Worm (Caenorhabditis elegans) whole organism, midembryonic: ENCODE data around the gene srj-5.

Experiments
- T22C8.4 ChIP-seq: fragments of 200-800 bp; sonication (Bioruptor generic); IDR thresholded peaks from 2 replicates; pipeline ENCODE4 v1.3.6; 2022; ENCODE audit warnings: missing genetic modification characterization, missing compliant biosample characterization
- cog-1 ChIP-seq: sonication (generic microtip); optimal IDR thresholded peaks from 2 replicates; lab custom pipeline; 2016; ENCODE audit warnings: missing genetic modification characterization, missing compliant biosample characterization
- flt-1 ChIP-seq: fragments of 200-800 bp; sonication (Bioruptor generic); IDR thresholded peaks from 2 replicates; pipeline ENCODE4 v1.3.6; 2022; ENCODE audit warnings: missing genetic modification characterization, missing compliant biosample characterization
- klf-2 ChIP-seq: fragments of 200-800 bp; sonication (Bioruptor generic); conservative IDR thresholded peaks from 2 replicates; pipeline ENCODE4 v1.3.6; 2022; ENCODE audit warnings: missing genetic modification reagents, missing genetic modification characterization, missing compliant biosample characterization
- med-1 ChIP-seq: sonication (generic microtip); optimal IDR thresholded peaks from 2 replicates; lab custom pipeline; 2017; ENCODE audit warnings: missing genetic modification characterization, mild to moderate bottlenecking, missing compliant biosample characterization, antibody characterized with exemption, missing genetic modification reagents; ENCODE audit not compliant: insufficient read depth
- ref-1 ChIP-seq: fragments of 200-800 bp; sonication (Bioruptor generic); conservative IDR thresholded peaks from 2 replicates; pipeline ENCODE4 v1.3.6; 2022; ENCODE audit warnings: missing genetic modification reagents, missing genetic modification characterization, missing compliant biosample characterization
- tab-1 ChIP-seq: fragments of 200-800 bp; sonication (Bioruptor generic); IDR thresholded peaks from 2 replicates; pipeline ENCODE4 v1.3.6; 2022; ENCODE audit warnings: missing genetic modification characterization, missing compliant biosample characterization
- ztf-23 ChIP-seq: fragments of 200-800 bp; sonication (Bioruptor generic); IDR thresholded peaks from 2 replicates; pipeline ENCODE4 v1.3.6; 2022; ENCODE audit warnings: missing genetic modification reagents, missing genetic modification characterization, missing compliant biosample characterization
- ztf-29 ChIP-seq: fragments of 200-800 bp; sonication (Bioruptor generic); IDR thresholded peaks from 2 replicates; pipeline ENCODE4 v1.3.6; 2022; ENCODE audit warnings: missing genetic modification reagents, missing genetic modification characterization, missing compliant biosample characterization

srj-5 gene

DNA sequence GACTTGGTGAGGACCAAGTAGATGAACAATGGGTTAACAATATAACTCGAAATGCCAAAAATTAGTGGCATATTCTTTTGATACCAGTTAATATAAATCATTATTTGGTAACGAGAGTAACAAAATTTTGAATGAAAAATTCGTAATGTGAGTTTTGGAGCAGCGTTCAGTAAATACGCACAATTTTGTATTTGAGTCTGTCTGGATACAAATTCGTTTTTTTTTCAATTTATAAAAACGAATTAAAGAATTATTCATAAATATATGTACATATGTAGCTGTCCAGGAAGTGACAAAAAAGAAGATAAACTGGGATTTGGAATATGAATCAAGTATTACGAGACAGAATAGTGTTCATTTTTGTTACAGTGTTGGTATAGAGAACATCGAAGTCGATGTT is at the start of gene srj-5:
srj-5 (minus strand) TSS at position 101 of the 400 bp plus-strand sequence.
- TF ChIP-seq cog-1: no peak

DNA sequence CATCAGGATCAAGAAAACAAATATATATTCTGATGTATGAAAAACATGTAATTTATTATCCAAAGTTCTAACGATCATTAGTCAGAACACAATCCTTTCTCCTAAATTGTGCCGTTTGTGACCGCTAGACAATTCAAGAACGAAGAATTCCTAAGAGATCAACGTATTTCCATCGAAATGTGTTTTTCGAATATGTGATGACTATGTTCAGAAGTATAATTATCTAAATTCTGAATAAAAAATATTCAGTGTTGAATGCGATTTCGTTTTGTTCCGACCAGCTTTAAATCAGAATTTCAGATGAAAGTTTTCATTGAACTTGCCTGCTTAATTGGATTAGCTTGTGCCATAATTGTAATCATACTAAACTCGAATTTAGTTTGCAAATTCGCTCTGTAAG is 49.4 kb upstream of the srj-5 start, which contains the start of gene srbc-37:
srbc-37 (plus strand) TSS at position 301 of the 400 bp plus-strand sequence.
- TF ChIP-seq cog-1 (no peak), klf-2 (GFP tag; lab: Robert Waterston, UW) (no peak), T22C8.4 (GFP tag; lab: Robert Waterston, UW) (no peak), ztf-29 (GFP tag; lab: Robert Waterston, UW) (no peak), flt-1 (GFP tag; lab: Robert Waterston, UW) (no peak), ref-1 (no peak)

DNA sequence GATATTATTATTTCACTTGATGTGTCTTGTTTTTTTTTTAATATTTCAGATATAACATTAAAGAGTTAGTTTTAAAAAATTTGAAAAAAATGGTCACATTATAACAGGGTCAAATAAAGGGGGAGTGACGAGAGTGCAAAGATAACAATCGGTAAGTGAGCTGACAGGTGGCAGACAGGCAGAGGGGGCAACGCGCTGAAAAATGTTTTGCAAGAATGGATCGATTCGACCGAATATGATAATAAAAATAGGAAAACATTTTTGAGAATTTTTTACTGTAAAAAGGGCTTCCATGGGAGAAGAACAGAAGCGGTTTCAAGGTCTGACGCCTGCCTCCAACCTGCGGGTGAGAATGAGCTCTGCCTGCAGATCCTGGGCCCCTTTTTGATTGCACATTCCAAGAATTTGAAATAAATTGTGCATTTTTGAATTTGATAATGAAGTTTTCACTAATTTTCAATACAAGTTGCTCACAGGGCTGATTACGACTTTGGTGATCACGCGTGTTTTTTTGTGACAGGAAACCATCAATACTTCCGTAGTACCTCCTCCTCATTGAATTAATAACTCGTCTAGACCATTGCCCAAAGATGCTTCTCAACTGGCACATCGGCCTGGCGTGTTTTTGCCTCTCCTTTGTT is 46.8 kb upstream of the srj-5 start, which contains the start of the genes ugt-29 and srx-5:
ugt-29 (minus strand) TSS at position 101 of the 641 bp plus-strand sequence.
srx-5 (plus strand) TSS at position 591 of the 641 bp plus-strand sequence.
- no peak for TF ChIP-seq T22C8.4 (GFP tag; lab: Robert Waterston, UW)
- no peak for TF ChIP-seq flt-1 (GFP tag; lab: Robert Waterston, UW)

DNA sequence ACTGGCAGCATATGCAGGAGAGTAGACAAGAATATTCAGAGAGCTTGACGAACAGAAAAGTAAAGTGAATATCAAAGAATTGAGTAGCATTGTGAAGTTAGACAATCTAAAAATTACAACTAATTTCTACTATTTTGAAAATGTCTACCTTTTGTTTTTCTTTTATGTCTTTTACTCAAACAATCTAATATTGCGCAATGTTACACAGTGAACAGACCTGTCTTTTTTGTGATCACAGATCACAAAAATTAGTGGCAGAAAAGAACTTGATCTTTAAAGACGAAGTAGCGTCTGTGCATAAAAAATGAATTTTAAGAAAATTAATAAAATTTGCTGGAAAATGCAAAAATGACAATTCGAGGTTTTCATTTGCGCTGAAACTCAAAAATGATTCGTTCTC is 46.2 kb upstream of the srj-5 start:
- TF ChIP-seq ztf-29 (GFP tag; lab: Robert Waterston, UW) (no peak), flt-1 (GFP tag; lab: Robert Waterston, UW) (no peak), klf-2 (GFP tag; lab: Robert Waterston, UW) (no peak), tab-1 (GFP tag; lab: Robert Waterston, UW) (no peak), T22C8.4 (GFP tag; lab: Robert Waterston, UW) (no peak), cog-1 (no peak), ref-1 (no peak), med-1 (GFP tag; lab: Kevin White, UChicago) (no peak), ztf-23 (GFP tag; lab: Robert Waterston, UW) (no peak)

DNA sequence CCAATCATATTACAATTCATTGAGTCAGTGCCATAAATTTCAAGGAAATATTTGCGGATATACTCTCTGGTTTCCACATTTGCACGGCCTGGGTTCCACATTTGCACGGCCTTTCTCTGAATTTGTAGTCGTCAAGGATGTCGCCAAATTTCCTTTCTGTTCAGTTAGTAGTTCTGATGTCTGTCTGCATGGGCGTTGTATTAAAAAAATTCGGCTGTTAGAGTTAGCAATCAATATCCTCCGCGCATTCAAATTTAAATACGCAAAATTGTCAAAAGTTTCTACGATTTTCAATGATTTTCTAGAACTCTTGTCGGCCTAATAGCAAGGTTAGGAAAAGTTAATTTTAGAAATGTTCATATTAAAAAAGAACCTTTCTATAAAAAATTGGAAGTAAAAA is 43.1 kb upstream of the srj-5 start, which contains the start of gene srj-52:
srj-52 (minus strand) TSS at position 101 of the 400 bp plus-strand sequence.
- TF ChIP-seq ztf-23 (GFP tag; lab: Robert Waterston, UW) (no peak), T22C8.4 (GFP tag; lab: Robert Waterston, UW) (no peak), ztf-29 (GFP tag; lab: Robert Waterston, UW) (no peak), ref-1 (no peak), flt-1 (GFP tag; lab: Robert Waterston, UW) (no peak), klf-2 (GFP tag; lab: Robert Waterston, UW) (no peak)

DNA sequence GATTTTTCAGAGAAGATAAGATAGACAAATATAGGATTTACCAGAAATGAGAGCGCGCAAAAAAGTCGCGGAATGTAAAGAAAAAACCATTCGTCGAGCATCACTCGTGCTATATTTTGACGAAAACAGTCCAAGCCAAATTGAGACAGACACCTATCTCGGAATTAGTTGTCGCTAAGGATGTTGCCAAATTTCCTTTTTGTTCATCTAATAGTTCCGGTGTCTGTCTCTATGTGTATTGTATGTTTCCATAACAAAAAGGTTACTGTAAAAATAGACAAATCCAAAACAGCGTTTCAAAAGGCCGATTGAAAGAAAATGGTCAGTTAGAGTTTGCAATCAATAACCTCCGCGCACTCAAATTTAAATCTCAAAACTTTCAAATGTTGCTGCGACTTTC is 41.8 kb upstream of the srj-5 start, which contains the start of gene srj-53:
srj-53 (minus strand) TSS at position 101 of the 400 bp plus-strand sequence.
- TF ChIP-seq med-1 (GFP tag; lab: Kevin White, UChicago) (no peak), klf-2 (GFP tag; lab: Robert Waterston, UW) (no peak), ztf-29 (GFP tag; lab: Robert Waterston, UW) (no peak), cog-1 (no peak), ref-1 (no peak), flt-1 (GFP tag; lab: Robert Waterston, UW) (no peak), ztf-23 (GFP tag; lab: Robert Waterston, UW) (no peak), tab-1 (GFP tag; lab: Robert Waterston, UW) (no peak), T22C8.4 (GFP tag; lab: Robert Waterston, UW) (no peak)

- no peak for TF ChIP-seq ztf-29 (GFP tag; lab: Robert Waterston, UW)
- TF ChIP-seq ref-1: no peak
- TF ChIP-seq med-1 (GFP tag; lab: Kevin White, UChicago): no peak
- no peak for TF ChIP-seq ztf-23 (GFP tag; lab: Robert Waterston, UW)
- TF ChIP-seq tab-1 (GFP tag; lab: Robert Waterston, UW): no peak
- no peak for TF ChIP-seq flt-1 (GFP tag; lab: Robert Waterston, UW)
- TF ChIP-seq klf-2 (GFP tag; lab: Robert Waterston, UW): no peak
- TF ChIP-seq T22C8.4 (GFP tag; lab: Robert Waterston, UW): no peak
Measured at ce11 chrV:692720-693422, 40.0 kb upstream of the srj-5 start, which contains the start of gene srx-4. srx-4 (minus strand) TSS chrV:692770.

- no peak for TF ChIP-seq ztf-29 (GFP tag; lab: Robert Waterston, UW)
- no peak for TF ChIP-seq flt-1 (GFP tag; lab: Robert Waterston, UW)
Measured at ce11 chrV:689538-689937, 36.7 kb upstream of the srj-5 start.

ce11 chrV:687384-687783 is 34.5 kb upstream of the srj-5 start, which contains the start of gene H25P19.1:
H25P19.1 (plus strand) TSS chrV:687684.
- TF ChIP-seq ref-1: no peak
- TF ChIP-seq ztf-29 (GFP tag; lab: Robert Waterston, UW): no peak
- TF ChIP-seq T22C8.4 (GFP tag; lab: Robert Waterston, UW): no peak
- TF ChIP-seq ztf-23 (GFP tag; lab: Robert Waterston, UW): no peak
- no peak for TF ChIP-seq tab-1 (GFP tag; lab: Robert Waterston, UW)
- no peak for TF ChIP-seq flt-1 (GFP tag; lab: Robert Waterston, UW)
- no peak for TF ChIP-seq cog-1
- TF ChIP-seq med-1 (GFP tag; lab: Kevin White, UChicago): no peak
- TF ChIP-seq klf-2 (GFP tag; lab: Robert Waterston, UW): no peak

DNA sequence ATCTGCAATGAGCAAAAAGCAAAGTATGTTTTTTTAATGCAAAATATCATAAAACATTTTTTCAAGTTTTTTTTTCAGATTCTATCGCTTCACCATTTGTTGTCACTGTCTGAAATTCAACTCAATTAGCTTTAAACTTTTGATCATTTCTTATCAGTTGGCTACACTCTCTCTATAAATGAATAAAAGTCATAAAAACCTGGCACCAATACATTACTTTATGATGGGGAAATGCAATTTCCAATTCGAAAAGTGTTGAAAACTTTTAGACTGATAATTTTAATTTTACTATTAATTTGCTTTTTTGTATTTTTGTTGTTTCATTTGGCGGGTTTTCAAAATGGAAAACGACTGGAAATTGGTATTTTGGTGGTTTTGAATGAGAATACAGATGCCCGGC is 31.0 kb upstream of the srj-5 start, which contains the start of gene F31F4.1:
F31F4.1 (plus strand) TSS at position 203 of the 400 bp plus-strand sequence.
- no peak for TF ChIP-seq med-1 (GFP tag; lab: Kevin White, UChicago)
- no peak for TF ChIP-seq ztf-23 (GFP tag; lab: Robert Waterston, UW)
- TF ChIP-seq tab-1 (GFP tag; lab: Robert Waterston, UW): no peak
- TF ChIP-seq flt-1 (GFP tag; lab: Robert Waterston, UW): no peak
- no peak for TF ChIP-seq cog-1
- no peak for TF ChIP-seq T22C8.4 (GFP tag; lab: Robert Waterston, UW)
- TF ChIP-seq ztf-29 (GFP tag; lab: Robert Waterston, UW): no peak
- TF ChIP-seq klf-2 (GFP tag; lab: Robert Waterston, UW): no peak
- no peak for TF ChIP-seq ref-1
